Worm (Caenorhabditis elegans) whole organism, mixed stage, embryonic: ENCODE results near the gene fipr-6.
A peak's percentile ranks its signal among the peaks of the same experiment; 100 is the strongest.

ENCODE experiments used
- M03D4.4 ChIP-seq: sonication (generic microtip); optimal IDR thresholded peaks from 2 replicates; lab custom pipeline; 2017; ENCODE audit warnings: mild to moderate bottlenecking, missing genetic modification characterization, missing compliant biosample characterization
- bed-3 ChIP-seq: fragments of 200-800 bp; sonication (Bioruptor generic); optimal IDR thresholded peaks from 3 replicates; lab custom pipeline; 2018; ENCODE audit warnings: mild to moderate bottlenecking, missing genetic modification characterization, moderate library complexity, missing compliant biosample characterization
- blmp-1 ChIP-seq: fragments of 150-350 bp; optimal IDR thresholded peaks from 2 replicates; lab custom pipeline; 2014; ENCODE audit warnings: missing biosample characterization, missing genetic modification characterization
- ceh-43 ChIP-seq: fragments of 200-800 bp; sonication (Bioruptor generic); optimal IDR thresholded peaks from 2 replicates; lab custom pipeline; 2018; ENCODE audit warnings: mild to moderate bottlenecking, missing genetic modification characterization, moderate library complexity, missing compliant biosample characterization
- ceh-83 ChIP-seq: fragments of 200-800 bp; sonication (Bioruptor generic); optimal IDR thresholded peaks from 2 replicates; lab custom pipeline; 2018; ENCODE audit warnings: mild to moderate bottlenecking, missing genetic modification characterization, missing compliant biosample characterization
- ces-1 ChIP-seq: fragments of 150-350 bp; optimal IDR thresholded peaks from 2 replicates; lab custom pipeline; 2014; ENCODE audit warnings: missing biosample characterization, missing genetic modification reagents, missing genetic modification characterization
- cnd-1 ChIP-seq: fragments of 200-800 bp; sonication (Bioruptor generic); optimal IDR thresholded peaks from 2 replicates; lab custom pipeline; 2018; ENCODE audit warnings: mild to moderate bottlenecking, missing genetic modification characterization, missing compliant biosample characterization
- drap-1 ChIP-seq: fragments of 200-800 bp; sonication (Bioruptor generic); optimal IDR thresholded peaks from 3 replicates; lab custom pipeline; 2018; ENCODE audit warnings: mild to moderate bottlenecking, missing genetic modification characterization, missing compliant biosample characterization
- elt-1 ChIP-seq: sonication (generic microtip); optimal IDR thresholded peaks from 2 replicates; lab custom pipeline; 2017; ENCODE audit warnings: missing genetic modification characterization, mild to moderate bottlenecking, missing compliant biosample characterization, antibody characterized with exemption, moderate library complexity, borderline replicate concordance; ENCODE audit not compliant: insufficient read depth
- elt-3 ChIP-seq: fragments of 150-350 bp; optimal IDR thresholded peaks from 2 replicates; lab custom pipeline; 2014; ENCODE audit warnings: missing biosample characterization, missing genetic modification characterization
- flh-1 ChIP-seq: fragments of 200-800 bp; sonication (Bioruptor generic); optimal IDR thresholded peaks from 2 replicates; lab custom pipeline; 2018; ENCODE audit warnings: mild to moderate bottlenecking, missing genetic modification characterization, moderate library complexity, missing compliant biosample characterization
- ham-2 ChIP-seq: fragments of 200-800 bp; sonication (Bioruptor generic); optimal IDR thresholded peaks from 2 replicates; lab custom pipeline; 2018; ENCODE audit warnings: mild to moderate bottlenecking, missing genetic modification characterization, missing compliant biosample characterization
- lin-13 ChIP-seq: fragments of 150-350 bp; optimal IDR thresholded peaks from 2 replicates; lab custom pipeline; 2014; ENCODE audit warnings: missing biosample characterization, missing genetic modification characterization
- lin-32 ChIP-seq: fragments of 200-800 bp; sonication (Bioruptor generic); optimal IDR thresholded peaks from 2 replicates; lab custom pipeline; 2018; ENCODE audit warnings: mild to moderate bottlenecking, missing genetic modification characterization, missing compliant biosample characterization
- lsy-2 ChIP-seq: fragments of 150-350 bp; optimal IDR thresholded peaks from 2 replicates; lab custom pipeline; 2014; ENCODE audit warnings: missing biosample characterization, missing genetic modification characterization
- mab-5 ChIP-seq: fragments of 150-350 bp; optimal IDR thresholded peaks from 2 replicates; lab custom pipeline; 2014; ENCODE audit warnings: missing biosample characterization, missing genetic modification characterization
- mep-1 ChIP-seq: fragments of 150-350 bp; optimal IDR thresholded peaks from 2 replicates; lab custom pipeline; 2017; ENCODE audit warnings: missing biosample characterization, missing genetic modification reagents, missing genetic modification characterization, inconsistent platforms
- nhr-12 ChIP-seq: fragments of 150-350 bp; optimal IDR thresholded peaks from 2 replicates; lab custom pipeline; 2014; ENCODE audit warnings: missing biosample characterization, missing genetic modification characterization
- nhr-2 ChIP-seq: fragments of 150-350 bp; optimal IDR thresholded peaks from 2 replicates; lab custom pipeline; 2014; ENCODE audit warnings: missing biosample characterization, missing genetic modification characterization
- nhr-237 ChIP-seq: fragments of 150-350 bp; optimal IDR thresholded peaks from 2 replicates; lab custom pipeline; 2014; ENCODE audit warnings: missing biosample characterization, missing genetic modification characterization
- nhr-76 ChIP-seq: sonication (generic microtip); optimal IDR thresholded peaks from 2 replicates; lab custom pipeline; 2017; ENCODE audit warnings: missing biosample characterization, missing genetic modification characterization
- pha-4 ChIP-seq: fragments of 150-350 bp; optimal IDR thresholded peaks from 2 replicates; lab custom pipeline; 2018; ENCODE audit warnings: missing biosample characterization, missing genetic modification reagents, missing genetic modification characterization
- sem-2 ChIP-seq: fragments of 200-800 bp; sonication (Bioruptor generic); optimal IDR thresholded peaks from 2 replicates; lab custom pipeline; 2018; ENCODE audit warnings: mild to moderate bottlenecking, missing genetic modification characterization, missing compliant biosample characterization
- snpc-4 ChIP-seq: fragments of 150-350 bp; optimal IDR thresholded peaks from 2 replicates; lab custom pipeline; 2014; ENCODE audit warnings: missing biosample characterization, missing genetic modification characterization
- sptf-1 ChIP-seq: sonication (generic microtip); optimal IDR thresholded peaks from 2 replicates; lab custom pipeline; 2017; ENCODE audit warnings: mild to moderate bottlenecking, missing genetic modification characterization, moderate library complexity, missing compliant biosample characterization
- tbx-8 ChIP-seq: fragments of 200-800 bp; sonication (Bioruptor generic); optimal IDR thresholded peaks from 2 replicates; lab custom pipeline; 2018; ENCODE audit warnings: mild to moderate bottlenecking, missing genetic modification characterization, moderate library complexity, missing compliant biosample characterization
- unc-120 ChIP-seq: sonication (generic microtip); optimal IDR thresholded peaks from 2 replicates; lab custom pipeline; 2017; ENCODE audit warnings: missing genetic modification characterization, missing compliant biosample characterization; ENCODE audit not compliant: poor library complexity, severe bottlenecking
- unc-39 ChIP-seq: fragments of 150-350 bp; optimal IDR thresholded peaks from 2 replicates; lab custom pipeline; 2014; ENCODE audit warnings: missing biosample characterization, missing genetic modification characterization
- unc-62 ChIP-seq: fragments of 150-350 bp; optimal IDR thresholded peaks from 2 replicates; lab custom pipeline; 2014; ENCODE audit warnings: missing biosample characterization, missing genetic modification reagents, missing genetic modification characterization
- zip-8 ChIP-seq: fragments of 150-350 bp; optimal IDR thresholded peaks from 2 replicates; lab custom pipeline; 2014; ENCODE audit warnings: missing biosample characterization, missing genetic modification characterization
- ztf-11 ChIP-seq: fragments of 150-350 bp; optimal IDR thresholded peaks from 2 replicates; lab custom pipeline; 2014; ENCODE audit warnings: missing biosample characterization, missing genetic modification characterization

Gene fipr-6

DNA sequence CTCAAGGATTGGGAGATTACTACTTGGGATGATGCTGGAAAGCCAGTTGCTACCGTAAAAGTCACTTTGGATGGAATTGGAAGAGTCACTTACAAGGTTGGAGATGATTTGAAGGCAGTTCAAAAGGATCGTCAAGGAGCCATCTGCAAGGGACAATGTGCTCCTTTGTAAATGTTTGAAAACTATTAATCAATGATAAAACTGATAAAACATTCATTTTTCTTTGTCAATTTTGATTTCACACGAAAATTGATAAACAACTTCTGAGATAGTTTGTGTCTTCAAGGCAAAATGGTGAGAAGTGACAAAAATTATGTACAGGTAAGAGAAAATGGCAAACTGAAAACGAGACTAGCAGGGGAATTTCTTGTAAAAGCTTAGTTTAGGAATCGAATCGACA lies 28.7 kb upstream of the fipr-6 start:
- TF ChIP-seq mep-1 (tag; lab: Kevin White, UChicago): no peak
- no peak for TF ChIP-seq snpc-4 (tag; lab: Kevin White, UChicago)

DNA sequence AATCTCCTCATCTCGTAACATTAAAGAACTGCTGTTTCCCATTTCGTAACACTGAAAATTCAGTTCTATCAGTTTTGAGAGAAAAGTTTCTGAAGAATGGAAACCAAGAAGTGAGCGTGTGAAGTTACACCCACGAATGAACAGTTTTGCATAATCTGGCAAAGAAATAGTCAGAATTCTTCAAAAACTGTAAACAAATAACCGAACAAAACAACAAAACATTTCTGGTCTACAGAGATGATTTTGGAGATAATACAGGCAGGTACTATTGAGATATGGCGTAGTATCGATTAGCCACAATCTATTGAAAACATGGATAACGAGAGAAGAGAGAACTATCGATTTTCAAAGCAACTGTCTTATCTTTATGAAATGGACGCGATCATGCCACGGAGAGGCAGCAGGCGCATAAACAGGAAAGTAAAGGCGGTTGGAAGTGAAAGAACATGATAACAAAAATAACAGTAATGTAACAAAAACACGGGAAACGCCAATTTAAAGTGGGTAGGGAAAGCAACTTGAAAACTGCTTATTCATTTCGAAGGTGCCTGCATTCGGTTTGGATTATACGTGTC lies 27.5 kb upstream of the fipr-6 start, which contains the start of gene chpf-1:
Gene chpf-1, minus strand, starts transcription at position 51 of the 575 bp plus-strand sequence.
- TF ChIP-seq unc-39 (tag; lab: Kevin White, UChicago) (no peak), ztf-11 (tag; lab: Kevin White, UChicago) (no peak), pha-4 (tag; lab: Kevin White, UChicago) (no peak), M03D4.4 (tag; lab: Kevin White, UChicago) (no peak), lin-13 (tag; lab: Kevin White, UChicago) (no peak), cnd-1 (no peak), blmp-1 (tag; lab: Kevin White, UChicago) (no peak), sptf-1 (tag; lab: Kevin White, UChicago) (no peak), snpc-4 (tag; lab: Kevin White, UChicago) (no peak), elt-3 (no peak)

DNA sequence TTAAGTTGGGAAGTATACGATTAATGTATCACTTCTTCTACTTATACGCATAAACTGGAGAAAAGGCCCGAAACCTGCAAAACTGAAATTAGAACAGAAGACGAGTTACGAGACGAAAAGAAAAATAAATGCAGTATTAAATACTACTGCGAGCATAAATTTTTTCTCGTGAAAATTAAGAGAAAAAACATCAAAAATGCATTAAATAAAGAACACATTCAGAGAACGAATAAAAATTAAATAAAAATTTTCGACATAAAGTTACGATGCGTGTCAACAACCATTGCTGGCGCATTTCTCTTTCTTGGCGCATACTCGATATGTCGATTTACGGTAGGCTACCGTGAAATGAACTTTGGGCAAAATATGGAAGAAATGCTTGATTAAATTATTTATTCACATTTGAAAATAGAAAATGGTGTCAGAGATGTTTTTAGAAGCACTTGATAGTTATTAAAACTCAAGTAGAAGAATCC lies 26.1 kb upstream of the fipr-6 start, which contains the start of the genes ZK856.19 and ZK856.11:
Gene ZK856.19, minus strand, starts transcription at position 51 of the 476 bp plus-strand sequence.
Gene ZK856.11, minus strand, starts transcription at position 76 of the 476 bp plus-strand sequence.
- TF ChIP-seq sem-2 (GFP tag; lab: Kevin White, UChicago) (no peak), unc-39 (tag; lab: Kevin White, UChicago) (no peak), zip-8 (tag; lab: Kevin White, UChicago) (no peak), lin-13 (tag; lab: Kevin White, UChicago) (no peak), blmp-1 (tag; lab: Kevin White, UChicago) (no peak), pha-4 (tag; lab: Kevin White, UChicago) (peak; percentile 37), flh-1 (GFP tag; lab: Kevin White, UChicago) (no peak), sptf-1 (tag; lab: Kevin White, UChicago) (no peak), unc-120 (peak; percentile 65), unc-62 (GFP tag; lab: Kevin White, UChicago) (no peak), lsy-2 (tag; lab: Kevin White, UChicago) (peak; percentile 62), elt-1 (tag; lab: Kevin White, UChicago) (no peak)

DNA sequence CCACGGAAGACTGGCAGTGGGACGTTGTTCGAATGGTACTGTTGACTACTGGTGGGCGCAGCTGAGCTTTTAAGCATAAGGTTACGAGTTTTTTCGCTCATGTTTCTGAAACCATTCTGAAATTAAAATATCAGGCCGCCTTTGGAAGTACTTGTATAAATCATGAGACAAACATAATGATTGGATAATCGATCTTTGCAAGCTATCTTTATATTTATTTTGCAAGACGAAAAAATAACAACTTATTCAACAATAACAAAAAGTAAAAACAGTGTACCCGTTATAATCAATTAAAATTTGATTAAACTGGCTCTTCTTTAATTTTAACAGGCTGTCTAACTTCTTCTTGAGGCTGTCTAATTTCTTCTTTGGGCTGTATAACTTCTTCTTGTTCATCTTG lies 25.5 kb upstream of the fipr-6 start, which contains the start of gene ZK856.16:
Gene ZK856.16, minus strand, starts transcription at position 101 of the 400 bp plus-strand sequence.
- TF ChIP-seq nhr-2 (no peak), ceh-43 (GFP tag; lab: Kevin White, UChicago) (no peak), cnd-1 (no peak), unc-120 (no peak), snpc-4 (tag; lab: Kevin White, UChicago) (no peak), pha-4 (tag; lab: Kevin White, UChicago) (no peak), zip-8 (tag; lab: Kevin White, UChicago) (no peak), nhr-76 (no peak), sptf-1 (tag; lab: Kevin White, UChicago) (no peak), blmp-1 (tag; lab: Kevin White, UChicago) (no peak), unc-39 (tag; lab: Kevin White, UChicago) (no peak), bed-3 (GFP tag; lab: Kevin White, UChicago) (no peak), nhr-12 (tag; lab: Kevin White, UChicago) (no peak), ces-1 (GFP tag; lab: Kevin White, UChicago) (no peak), ham-2 (no peak), mab-5 (tag; lab: Kevin White, UChicago) (no peak), drap-1 (GFP tag; lab: Kevin White, UChicago) (no peak), lin-13 (tag; lab: Kevin White, UChicago) (no peak)
- TF ChIP-seq, all 35 proteins: peak for 0

DNA sequence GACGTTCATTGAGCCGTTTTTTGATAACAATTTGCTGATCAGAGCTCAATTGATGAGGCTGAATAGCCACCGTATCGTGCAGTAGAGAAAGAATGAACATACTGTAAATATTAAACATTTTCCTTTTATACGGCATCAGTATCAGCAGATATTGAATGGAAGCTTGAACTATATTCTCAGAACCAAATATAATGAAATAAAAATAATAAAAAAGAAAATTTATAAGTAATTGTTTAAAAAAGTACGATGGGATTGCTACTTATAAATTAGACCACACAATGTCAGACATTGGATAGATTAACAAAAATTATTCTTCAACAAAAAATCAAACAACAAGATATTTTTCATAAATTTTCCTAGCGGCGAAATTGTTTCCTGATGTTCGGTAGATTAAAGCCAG lies 24.5 kb upstream of the fipr-6 start, which contains the start of gene rpc-25:
Gene rpc-25, minus strand, starts transcription at position 101 of the 400 bp plus-strand sequence.
- TF ChIP-seq unc-120 (no peak), nhr-76 (no peak)

DNA sequence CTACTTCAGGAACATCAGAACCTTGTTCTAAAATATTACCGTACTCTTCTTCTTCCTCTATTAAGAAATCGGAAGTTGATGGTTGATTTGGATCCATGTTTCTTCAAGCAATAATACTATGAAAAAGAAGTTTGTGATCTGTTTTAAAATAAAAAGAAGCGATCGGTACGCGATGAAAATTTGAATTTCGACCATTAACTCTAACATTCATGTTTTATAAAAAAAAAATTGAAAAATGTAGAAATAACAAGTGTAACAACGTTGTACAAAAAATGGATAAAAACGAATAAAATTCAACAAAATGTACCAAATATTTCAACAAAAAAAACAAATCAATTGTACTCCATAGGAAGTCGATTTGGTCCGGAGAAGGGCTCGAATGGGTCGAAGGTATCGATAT lies 20.8 kb upstream of the fipr-6 start, which contains the start of gene tftc-3:
Gene tftc-3, minus strand, starts transcription at position 101 of the 400 bp plus-strand sequence.
- TF ChIP-seq nhr-12 (tag; lab: Kevin White, UChicago): no peak
- no peak for TF ChIP-seq bed-3 (GFP tag; lab: Kevin White, UChicago)
- no peak for TF ChIP-seq drap-1 (GFP tag; lab: Kevin White, UChicago)
- no peak for TF ChIP-seq tbx-8 (GFP tag; lab: Kevin White, UChicago)
- no peak for TF ChIP-seq nhr-2
- TF ChIP-seq lin-32 (GFP tag; lab: Kevin White, UChicago): no peak
- no peak for TF ChIP-seq snpc-4 (tag; lab: Kevin White, UChicago)
- TF ChIP-seq nhr-237 (tag; lab: Kevin White, UChicago): no peak
- no peak for TF ChIP-seq ceh-43 (GFP tag; lab: Kevin White, UChicago)
- no peak for TF ChIP-seq ceh-83 (GFP tag; lab: Kevin White, UChicago)
- TF ChIP-seq mab-5 (tag; lab: Kevin White, UChicago): no peak
